Fruit fly (Drosophila melanogaster): ENCODE data around the gene Mnt.

The Mnt gene

DNA sequence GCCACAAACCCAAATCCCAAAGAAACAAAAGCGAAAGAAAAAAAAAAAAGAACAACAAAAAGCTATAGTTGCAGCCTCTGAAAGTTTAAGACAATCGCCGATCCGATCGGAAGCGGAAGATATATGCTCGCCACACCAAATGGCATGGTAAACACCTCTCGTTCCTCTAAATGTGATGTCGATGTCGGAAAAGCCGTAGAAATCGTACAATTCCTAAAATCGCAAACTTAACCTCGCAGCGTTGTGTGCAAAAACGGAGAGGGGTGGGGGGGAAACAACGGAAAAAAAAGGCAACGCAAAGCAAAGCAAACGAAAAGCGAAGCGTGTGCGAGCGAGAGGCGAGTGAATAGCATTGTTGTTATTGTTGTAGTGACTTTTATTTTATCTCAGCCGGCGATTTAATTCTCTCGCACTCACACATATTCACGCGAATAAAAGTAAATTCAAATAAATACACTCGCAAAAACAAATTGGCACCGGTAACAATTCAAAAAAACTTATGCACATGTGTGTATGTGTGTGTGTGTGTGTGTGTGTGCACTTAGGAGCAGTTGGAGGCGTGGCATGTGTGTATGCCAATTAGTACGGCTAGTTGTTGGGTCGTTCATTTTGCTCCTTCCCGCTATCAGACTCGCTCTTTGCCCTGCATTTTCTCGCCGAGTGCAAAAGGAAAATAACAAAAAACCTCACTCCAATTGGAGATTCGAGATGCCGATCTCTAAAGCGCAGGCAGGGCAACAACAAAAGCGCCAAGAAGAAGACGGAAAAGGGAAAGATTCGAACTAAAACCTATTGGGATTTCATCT is 48.8 kb downstream of the Mnt start:
- TF ChIP-seq CG14711 (tag; optimal IDR thresholded peaks at IDR 0.05) (no peak), kay (GFP tag; ENCODE audit: borderline replicate concordance) (no peak), pad (GFP tag; optimal IDR thresholded peaks at IDR 0.05) (no peak), CG7045 (GFP tag; optimal IDR thresholded peaks at IDR 0.05) (no peak), CG12768 (GFP tag; optimal IDR thresholded peaks at IDR 0.05) (peak; percentile 5), tj (GFP tag; optimal IDR thresholded peaks at IDR 0.05) (peak; percentile 87), bab1 (GFP tag; optimal IDR thresholded peaks at IDR 0.05) (no peak), CG11617 (GFP tag; optimal IDR thresholded peaks at IDR 0.05) (peak; percentile 54), CG33017 (tag; optimal IDR thresholded peaks at IDR 0.05) (no peak), Crg-1 (GFP tag; optimal IDR thresholded peaks at IDR 0.05) (peak; percentile 48), CG7101 (tag; optimal IDR thresholded peaks at IDR 0.05) (no peak), ovo (GFP tag; optimal IDR thresholded peaks at IDR 0.05) (no peak), Clk (GFP tag; optimal IDR thresholded peaks at IDR 0.05) (no peak), toe (GFP tag; optimal IDR thresholded peaks at IDR 0.05) (no peak), Hr96 (GFP tag; optimal IDR thresholded peaks at IDR 0.05) (no peak), Mnt (GFP tag; optimal IDR thresholded peaks at IDR 0.05) (peak; percentile 5), cic (GFP tag; optimal IDR thresholded peaks at IDR 0.05) (no peak), CG1620 (GFP tag; optimal IDR thresholded peaks at IDR 0.05) (peak; percentile 25), cnc (optimal IDR thresholded peaks at IDR 0.05) (no peak), CG5204 (GFP tag; optimal IDR thresholded peaks at IDR 0.05) (no peak)

DNA sequence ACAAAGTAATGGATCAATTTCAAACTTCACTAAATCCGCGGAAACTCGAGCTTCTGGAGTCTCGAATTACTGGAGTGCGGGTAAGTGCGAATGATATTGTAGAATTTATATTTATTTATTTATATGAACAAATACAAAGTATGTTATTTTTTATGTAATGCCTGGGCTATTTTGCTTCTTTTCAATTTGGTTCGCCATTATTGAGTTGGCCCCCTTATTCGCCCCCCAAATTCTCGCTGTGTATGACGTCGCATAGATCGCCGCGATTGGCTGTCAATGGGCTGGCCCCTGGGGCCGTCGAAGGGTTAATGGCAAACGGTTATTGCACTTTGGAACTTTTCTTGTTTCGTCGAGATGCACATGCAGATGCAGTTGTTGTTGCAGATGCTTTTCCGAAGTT is 50.0 kb downstream of the Mnt start:
- TF ChIP-seq tj (GFP tag; optimal IDR thresholded peaks at IDR 0.05) = no peak
- no peak for TF ChIP-seq CG12768 (GFP tag; optimal IDR thresholded peaks at IDR 0.05)

DNA sequence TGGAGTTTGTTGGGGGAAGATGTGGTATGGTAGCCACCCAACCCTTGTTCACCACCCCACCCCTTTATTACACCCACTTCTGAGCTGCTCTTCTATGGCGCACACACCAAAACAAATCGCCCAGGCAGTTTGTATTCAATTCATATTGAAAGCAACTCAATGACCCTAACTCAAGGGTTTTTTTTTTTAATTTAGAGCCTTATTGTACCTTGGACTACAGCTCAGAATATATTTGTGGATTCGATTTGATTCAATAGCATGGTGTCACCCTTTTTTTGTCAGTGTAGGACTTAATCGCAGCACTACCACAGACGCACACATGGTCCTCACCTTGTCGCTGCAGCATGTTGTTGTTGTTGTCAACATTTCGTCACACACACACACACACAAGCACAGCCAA is 50.6 kb downstream of the Mnt start:
- TF ChIP-seq Crg-1 (GFP tag; optimal IDR thresholded peaks at IDR 0.05) = no peak
- no peak for TF ChIP-seq toe (GFP tag; optimal IDR thresholded peaks at IDR 0.05)
- TF ChIP-seq cnc (optimal IDR thresholded peaks at IDR 0.05) = no peak
- TF ChIP-seq CG14711 (tag; optimal IDR thresholded peaks at IDR 0.05) = no peak
- TF ChIP-seq CG7101 (tag; optimal IDR thresholded peaks at IDR 0.05) = no peak
- no peak for TF ChIP-seq pad (GFP tag; optimal IDR thresholded peaks at IDR 0.05)
- no peak for TF ChIP-seq Hr96 (GFP tag; optimal IDR thresholded peaks at IDR 0.05)
- no peak for TF ChIP-seq CG1620 (GFP tag; optimal IDR thresholded peaks at IDR 0.05)
- no peak for TF ChIP-seq Mnt (GFP tag; optimal IDR thresholded peaks at IDR 0.05)
- TF ChIP-seq CG33017 (tag; optimal IDR thresholded peaks at IDR 0.05) = no peak
- TF ChIP-seq CG12768 (GFP tag; optimal IDR thresholded peaks at IDR 0.05) = no peak
- TF ChIP-seq Clk (GFP tag; optimal IDR thresholded peaks at IDR 0.05) = no peak
- no peak for TF ChIP-seq cic (GFP tag; optimal IDR thresholded peaks at IDR 0.05)
- TF ChIP-seq ovo (GFP tag; optimal IDR thresholded peaks at IDR 0.05) = no peak

DNA sequence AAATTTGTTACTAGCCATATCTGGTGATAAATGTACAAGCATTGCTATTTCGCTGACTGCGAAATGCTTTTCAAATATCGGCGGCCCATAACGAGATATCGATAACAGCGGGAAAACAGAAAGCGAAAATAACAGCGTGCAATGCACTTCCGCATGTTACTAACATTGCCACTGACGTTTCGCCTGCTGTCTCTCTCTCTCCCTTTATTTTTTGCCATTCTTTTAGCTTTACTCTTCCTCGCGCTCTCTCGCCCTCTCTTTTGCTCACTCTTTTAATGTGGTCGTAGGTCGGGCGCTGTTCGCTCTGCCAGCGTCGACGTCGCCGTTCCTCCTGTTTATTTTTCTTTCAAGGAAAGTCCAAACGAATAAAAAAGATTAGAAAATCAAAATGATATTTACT is 51.4 kb downstream of the Mnt start:
- TF ChIP-seq Crg-1 (GFP tag; optimal IDR thresholded peaks at IDR 0.05) (no peak), CG11617 (GFP tag; optimal IDR thresholded peaks at IDR 0.05) (peak; percentile 18), kay (GFP tag; ENCODE audit: borderline replicate concordance) (peak; percentile 82), bab1 (GFP tag; optimal IDR thresholded peaks at IDR 0.05) (peak; percentile 45)

DNA sequence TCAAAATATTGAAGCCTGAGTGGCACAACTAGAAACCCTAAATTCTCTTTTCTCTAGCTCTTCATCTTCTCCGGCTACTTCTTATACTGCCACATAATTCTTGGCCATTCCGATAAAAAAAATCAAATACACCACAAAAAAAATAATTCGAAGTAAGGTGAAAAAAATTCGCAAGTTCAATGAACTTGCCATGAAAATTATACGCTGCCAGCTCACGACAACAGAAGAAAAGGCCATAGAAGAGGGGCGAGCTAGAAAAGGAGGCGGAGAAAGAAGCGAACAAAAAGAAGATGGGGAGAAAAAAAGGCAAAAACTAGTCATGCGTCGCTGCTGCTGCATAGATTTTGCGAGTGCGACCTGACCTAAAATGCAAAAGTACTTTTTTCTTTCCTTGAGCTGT is 53.4 kb downstream of the Mnt start:
- TF ChIP-seq kay (GFP tag; ENCODE audit: borderline replicate concordance) (peak; percentile 47), toe (GFP tag; optimal IDR thresholded peaks at IDR 0.05) (no peak)

DNA sequence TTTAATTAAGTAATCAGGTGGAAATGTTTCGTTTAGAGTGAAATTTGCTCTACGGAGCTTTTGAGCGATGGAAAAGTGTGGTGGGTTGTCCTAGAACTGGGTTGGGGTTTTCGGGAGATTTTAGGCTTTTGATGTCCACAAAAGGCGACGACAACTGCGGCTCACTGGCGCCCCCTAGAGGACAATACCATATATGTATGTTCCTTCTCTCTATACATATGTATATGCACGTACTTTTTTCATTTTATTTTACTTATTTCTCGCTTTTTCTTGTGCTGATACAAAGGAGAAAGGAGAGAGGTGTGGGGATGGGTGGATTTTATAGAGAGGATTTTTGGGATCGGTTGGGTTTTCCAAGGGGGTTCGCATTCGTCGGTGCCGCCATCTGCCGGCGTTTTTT is 54.3 kb downstream of the Mnt start:
- TF ChIP-seq Hr96 (GFP tag; optimal IDR thresholded peaks at IDR 0.05) (no peak), CG1620 (GFP tag; optimal IDR thresholded peaks at IDR 0.05) (no peak), CG7045 (GFP tag; optimal IDR thresholded peaks at IDR 0.05) (no peak), pad (GFP tag; optimal IDR thresholded peaks at IDR 0.05) (no peak), CG12768 (GFP tag; optimal IDR thresholded peaks at IDR 0.05) (no peak), CG33017 (tag; optimal IDR thresholded peaks at IDR 0.05) (no peak), cic (GFP tag; optimal IDR thresholded peaks at IDR 0.05) (no peak), Mnt (GFP tag; optimal IDR thresholded peaks at IDR 0.05) (no peak), cnc (optimal IDR thresholded peaks at IDR 0.05) (no peak)

DNA sequence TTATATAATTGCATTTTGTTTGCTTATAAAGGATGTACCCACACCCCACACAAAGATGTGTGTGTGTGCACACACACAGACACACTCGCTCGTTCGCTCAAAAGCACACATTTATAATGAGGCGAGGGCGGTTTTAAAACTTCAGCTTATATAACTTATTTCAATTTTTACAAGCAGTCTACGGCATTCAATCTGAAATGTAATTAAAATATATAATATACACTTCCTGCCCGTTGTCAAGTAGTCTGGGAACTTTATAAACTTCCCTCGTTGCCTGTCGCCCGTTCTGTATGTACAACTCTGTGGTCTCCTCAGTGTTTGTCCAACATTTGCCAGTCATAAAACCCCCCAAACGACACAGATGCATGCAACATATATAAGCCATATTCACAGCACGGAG is 59.3 kb downstream of the Mnt start:
- TF ChIP-seq tj (GFP tag; optimal IDR thresholded peaks at IDR 0.05) = no peak
- TF ChIP-seq CG5204 (GFP tag; optimal IDR thresholded peaks at IDR 0.05) = no peak
- no peak for TF ChIP-seq cic (GFP tag; optimal IDR thresholded peaks at IDR 0.05)
- TF ChIP-seq CG7045 (GFP tag; optimal IDR thresholded peaks at IDR 0.05) = no peak
- no peak for TF ChIP-seq ovo (GFP tag; optimal IDR thresholded peaks at IDR 0.05)
- TF ChIP-seq CG14711 (tag; optimal IDR thresholded peaks at IDR 0.05) = no peak
- no peak for TF ChIP-seq Clk (GFP tag; optimal IDR thresholded peaks at IDR 0.05)
- TF ChIP-seq pad (GFP tag; optimal IDR thresholded peaks at IDR 0.05) = no peak
- TF ChIP-seq CG11617 (GFP tag; optimal IDR thresholded peaks at IDR 0.05) = no peak
- no peak for TF ChIP-seq CG12768 (GFP tag; optimal IDR thresholded peaks at IDR 0.05)
- no peak for TF ChIP-seq Mnt (GFP tag; optimal IDR thresholded peaks at IDR 0.05)
- TF ChIP-seq Hr96 (GFP tag; optimal IDR thresholded peaks at IDR 0.05) = no peak
